Worm (Caenorhabditis elegans) whole organism, mixed stage, embryonic: Measurements from ENCODE around the gene gpa-10.

Source experiments
- elt-3 ChIP-seq: fragments of 150-350 bp; optimal IDR thresholded peaks from 2 replicates; lab custom pipeline; 2014; ENCODE audit warnings: missing biosample characterization, missing genetic modification characterization
- mep-1 ChIP-seq: fragments of 150-350 bp; optimal IDR thresholded peaks from 2 replicates; lab custom pipeline; 2017; ENCODE audit warnings: missing biosample characterization, missing genetic modification reagents, missing genetic modification characterization, inconsistent platforms
- pha-4 ChIP-seq: fragments of 150-350 bp; optimal IDR thresholded peaks from 2 replicates; lab custom pipeline; 2018; ENCODE audit warnings: missing biosample characterization, missing genetic modification reagents, missing genetic modification characterization
- snpc-4 ChIP-seq: fragments of 150-350 bp; optimal IDR thresholded peaks from 2 replicates; lab custom pipeline; 2014; ENCODE audit warnings: missing biosample characterization, missing genetic modification characterization

ce11 chrV:6828786-6829185 lies 25.8 kb downstream of the gpa-10 start, which contains the start of gene dmsr-15:
- TF ChIP-seq snpc-4 (tag; lab: Kevin White, UChicago) (no peak), pha-4 (tag; lab: Kevin White, UChicago) (no peak), mep-1 (tag; lab: Kevin White, UChicago) (no peak), elt-3 (tag; lab: Kevin White, UChicago) (no peak)
